Fruit fly (Drosophila melanogaster) whole organism, embryonic: ENCODE results near the gene CG6933.

Source experiments
- Bdp1 ChIP-seq: fragments of 200-800 bp; sonication (Bioruptor generic); optimal IDR thresholded peaks from 3 replicates; lab custom pipeline; 2016; ENCODE audit warnings: missing biosample characterization, missing genetic modification characterization
- CG10654 ChIP-seq: fragments of 200-800 bp; sonication (Bioruptor generic); optimal IDR thresholded peaks from 2 replicates; lab custom pipeline; 2016; ENCODE audit warnings: missing biosample characterization, missing genetic modification characterization
- CG11695 ChIP-seq: fragments of 200-800 bp; sonication (Bioruptor generic); IDR thresholded peaks from 3 replicates; pipeline ENCODE4 v1.3.6; 2022; ENCODE audit warnings: missing biosample characterization, missing genetic modification characterization
- CG12071 ChIP-seq: fragments of 200-800 bp; sonication (Bioruptor generic); optimal IDR thresholded peaks from 3 replicates; lab custom pipeline; 2018; ENCODE audit warnings: missing biosample characterization, mild to moderate bottlenecking, missing genetic modification characterization
- CG12104 ChIP-seq: fragments of 200-800 bp; sonication (Bioruptor generic); optimal IDR thresholded peaks from 3 replicates; lab custom pipeline; 2016; ENCODE audit warnings: missing biosample characterization, missing genetic modification characterization
- CG12391 ChIP-seq: fragments of 200-800 bp; sonication (Bioruptor generic); optimal IDR thresholded peaks from 3 replicates; lab custom pipeline; 2018; ENCODE audit warnings: missing biosample characterization, mild to moderate bottlenecking, missing genetic modification characterization, moderate library complexity
- CG1529 ChIP-seq: fragments of 200-800 bp; sonication (Bioruptor generic); optimal IDR thresholded peaks from 3 replicates; lab custom pipeline; 2018; ENCODE audit warnings: missing biosample characterization, missing genetic modification characterization
- CG16779 ChIP-seq: fragments of 200-800 bp; sonication (Bioruptor generic); IDR thresholded peaks from 2 replicates; pipeline ENCODE4 v1.3.6; 2022; ENCODE audit warnings: missing biosample characterization, missing genetic modification characterization
- CG17568 ChIP-seq: fragments of 200-800 bp; sonication (Bioruptor generic); optimal IDR thresholded peaks from 2 replicates; lab custom pipeline; 2018; ENCODE audit warnings: missing biosample characterization, mild to moderate bottlenecking, missing genetic modification characterization, moderate library complexity
- CG17802 ChIP-seq: fragments of 200-800 bp; sonication (Bioruptor generic); optimal IDR thresholded peaks from 2 replicates; lab custom pipeline; 2018; ENCODE audit warnings: missing biosample characterization, mild to moderate bottlenecking, missing genetic modification characterization, moderate library complexity
- CG17829 ChIP-seq: fragments of 200-800 bp; optimal IDR thresholded peaks from 2 replicates; lab custom pipeline; 2019; ENCODE audit warnings: missing biosample characterization, mild to moderate bottlenecking, missing genetic modification characterization, moderate library complexity
- CG2889 ChIP-seq: fragments of 200-800 bp; sonication (Bioruptor generic); IDR thresholded peaks from 3 replicates; pipeline ENCODE4 v1.3.6; 2022; ENCODE audit warnings: missing biosample characterization, missing genetic modification characterization
- CG32767 ChIP-seq: fragments of 200-800 bp; sonication (Bioruptor generic); IDR thresholded peaks from 2 replicates; pipeline ENCODE4 v1.3.6; 2022; ENCODE audit warnings: missing biosample characterization, missing genetic modification characterization
- CG7963 ChIP-seq: fragments of 200-800 bp; sonication (Bioruptor generic); IDR thresholded peaks from 3 replicates; pipeline ENCODE4 v1.3.6; 2022; ENCODE audit warnings: missing biosample characterization, missing genetic modification characterization; ENCODE audit not compliant: partially characterized antibody
- CG8089 ChIP-seq: fragments of 200-800 bp; sonication (Bioruptor generic); optimal IDR thresholded peaks from 3 replicates; lab custom pipeline; 2016; ENCODE audit warnings: missing biosample characterization, missing genetic modification characterization
- CG9876 ChIP-seq: fragments of 200-800 bp; sonication (Bioruptor generic); optimal IDR thresholded peaks from 2 replicates; lab custom pipeline; 2016; ENCODE audit warnings: missing biosample characterization, missing genetic modification characterization
- CG9932 ChIP-seq: fragments of 200-800 bp; sonication (Bioruptor generic); IDR thresholded peaks from 2 replicates; pipeline ENCODE4 v1.3.6; 2022; ENCODE audit warnings: missing biosample characterization, missing genetic modification characterization
- CHES-1-like ChIP-seq: fragments of 200-800 bp; sonication (Bioruptor generic); optimal IDR thresholded peaks from 2 replicates; lab custom pipeline; 2016; ENCODE audit warnings: missing biosample characterization, missing genetic modification characterization
- D19A ChIP-seq: fragments of 200-800 bp; optimal IDR thresholded peaks from 3 replicates; lab custom pipeline; 2019; ENCODE audit warnings: missing biosample characterization, mild to moderate bottlenecking, missing genetic modification characterization, moderate library complexity
- Dek ChIP-seq: fragments of 200-800 bp; sonication (Bioruptor generic); optimal IDR thresholded peaks from 3 replicates; lab custom pipeline; 2019; ENCODE audit warnings: missing biosample characterization, mild to moderate bottlenecking, missing genetic modification characterization, moderate library complexity
- Drgx ChIP-seq: fragments of 200-800 bp; sonication (Bioruptor generic); IDR thresholded peaks from 2 replicates; pipeline ENCODE4 v1.3.6; 2022; ENCODE audit warnings: missing biosample characterization, missing genetic modification characterization
- GATAe ChIP-seq: fragments of 200-800 bp; sonication (Bioruptor generic); conservative IDR thresholded peaks from 2 replicates; pipeline ENCODE4 v1.3.6; 2022; ENCODE audit warnings: missing biosample characterization, missing genetic modification characterization
- Gug ChIP-seq: fragments of 200-800 bp; sonication (Bioruptor generic); IDR thresholded peaks from 4 replicates; pipeline ENCODE4 v1.3.6; 2022; ENCODE audit warnings: missing biosample characterization, missing genetic modification characterization
- HLH54F ChIP-seq: fragments of 200-800 bp; sonication (Bioruptor generic); optimal IDR thresholded peaks from 3 replicates; lab custom pipeline; 2016; ENCODE audit warnings: missing biosample characterization, missing genetic modification characterization
- Nf-YB ChIP-seq: fragments of 200-800 bp; sonication (Bioruptor generic); optimal IDR thresholded peaks from 3 replicates; lab custom pipeline; 2019; ENCODE audit warnings: missing biosample characterization, mild to moderate bottlenecking, missing genetic modification characterization, moderate library complexity
- Nf-YC ChIP-seq: fragments of 200-800 bp; optimal IDR thresholded peaks from 3 replicates; lab custom pipeline; 2019; ENCODE audit warnings: missing biosample characterization, mild to moderate bottlenecking, missing genetic modification characterization, moderate library complexity
- NfI ChIP-seq: fragments of 200-800 bp; sonication (Bioruptor generic); optimal IDR thresholded peaks from 3 replicates; lab custom pipeline; 2018; ENCODE audit warnings: missing biosample characterization, mild to moderate bottlenecking, missing genetic modification characterization, moderate library complexity
- Opbp ChIP-seq: fragments of 200-800 bp; sonication (Bioruptor generic); IDR thresholded peaks from 3 replicates; pipeline ENCODE4 v1.3.6; 2022; ENCODE audit warnings: missing biosample characterization, missing genetic modification characterization; ENCODE audit not compliant: partially characterized antibody
- Usf ChIP-seq: fragments of 200-800 bp; sonication (Bioruptor generic); optimal IDR thresholded peaks from 2 replicates; lab custom pipeline; 2017; ENCODE audit warnings: missing genotype, missing biosample characterization, missing genetic modification characterization
- bigmax ChIP-seq: fragments of 200-800 bp; sonication (Bioruptor generic); optimal IDR thresholded peaks from 2 replicates; lab custom pipeline; 2018; ENCODE audit warnings: missing biosample characterization, mild to moderate bottlenecking, missing genetic modification characterization
- caup ChIP-seq: fragments of 200-800 bp; sonication (Bioruptor generic); optimal IDR thresholded peaks from 3 replicates; lab custom pipeline; 2017; ENCODE audit warnings: missing biosample characterization, mild to moderate bottlenecking, missing genetic modification characterization, moderate library complexity; ENCODE audit not compliant: severe bottlenecking
- dmrt11E ChIP-seq: fragments of 200-800 bp; sonication (Bioruptor generic); optimal IDR thresholded peaks from 3 replicates; lab custom pipeline; 2018; ENCODE audit warnings: missing biosample characterization, mild to moderate bottlenecking, missing genetic modification characterization, moderate library complexity
- eyg ChIP-seq: fragments of 200-800 bp; sonication (Bioruptor generic); optimal IDR thresholded peaks from 3 replicates; lab custom pipeline; 2016; ENCODE audit warnings: missing biosample characterization, missing genetic modification characterization
- grau ChIP-seq: fragments of 200-800 bp; optimal IDR thresholded peaks from 3 replicates; lab custom pipeline; 2019; ENCODE audit warnings: missing biosample characterization, mild to moderate bottlenecking, missing genetic modification characterization, moderate library complexity
- grn ChIP-seq: fragments of 200-800 bp; sonication (Bioruptor generic); optimal IDR thresholded peaks from 3 replicates; lab custom pipeline; 2017; ENCODE audit warnings: missing biosample characterization, missing genetic modification characterization
- kay ChIP-seq: fragments of 200-800 bp; sonication (Bioruptor generic); optimal IDR thresholded peaks from 2 replicates; lab custom pipeline; 2016; ENCODE audit warnings: missing biosample characterization, missing genetic modification characterization
- lov ChIP-seq, 2 experiments: fragments of 200-800 bp in 1 of 2; fragments of >200 bp in 1 of 2; sonication (Bioruptor generic) in 1 of 2; IDR thresholded peaks in 1 of 2; optimal IDR thresholded peaks in 1 of 2; 2 replicates in 1 of 2; 3 replicates in 1 of 2; pipeline versions ENCODE4 v1.3.6 to Lab custom; 2017 to 2022; ENCODE audit warnings: missing biosample characterization in 1 of 2, missing genetic modification characterization in 1 of 2
- pfk ChIP-seq: fragments of 200-800 bp; sonication (Bioruptor generic); optimal IDR thresholded peaks from 2 replicates; lab custom pipeline; 2018; ENCODE audit warnings: missing biosample characterization, mild to moderate bottlenecking, missing genetic modification characterization, moderate library complexity
- pho ChIP-seq: fragments of 200-800 bp; sonication (Bioruptor generic); optimal IDR thresholded peaks from 2 replicates; lab custom pipeline; 2016; ENCODE audit warnings: missing biosample characterization, missing genetic modification characterization
- repo ChIP-seq: fragments of 200-800 bp; sonication (Bioruptor generic); optimal IDR thresholded peaks from 2 replicates; lab custom pipeline; 2016; ENCODE audit warnings: missing biosample characterization, missing genetic modification characterization
- sd ChIP-seq: fragments of 200-800 bp; sonication (Bioruptor generic); optimal IDR thresholded peaks from 3 replicates; lab custom pipeline; 2018; ENCODE audit warnings: missing biosample characterization, mild to moderate bottlenecking, missing genetic modification characterization, moderate library complexity
- shn ChIP-seq: fragments of 200-800 bp; sonication (Bioruptor generic); optimal IDR thresholded peaks from 3 replicates; lab custom pipeline; 2016; ENCODE audit warnings: missing biosample characterization, missing genetic modification characterization
- sima ChIP-seq: fragments of 200-800 bp; sonication (Bioruptor generic); optimal IDR thresholded peaks from 2 replicates; lab custom pipeline; 2016; ENCODE audit warnings: missing biosample characterization, missing genetic modification characterization
- sqz ChIP-seq: fragments of 200-800 bp; sonication (Bioruptor generic); optimal IDR thresholded peaks from 3 replicates; lab custom pipeline; 2018; ENCODE audit warnings: missing biosample characterization, mild to moderate bottlenecking, missing genetic modification characterization
- sr ChIP-seq: fragments of 200-800 bp; sonication (Bioruptor generic); IDR thresholded peaks from 3 replicates; pipeline ENCODE4 v1.3.6; 2022; ENCODE audit warnings: missing biosample characterization, missing genetic modification characterization
- ttk ChIP-seq: fragments of 200-800 bp; sonication (Bioruptor generic); IDR thresholded peaks from 2 replicates; pipeline ENCODE4 v2.1.2; 2022; ENCODE audit warnings: missing biosample characterization, missing genetic modification characterization
- z ChIP-seq: fragments of 200-800 bp; sonication (Bioruptor generic); IDR thresholded peaks from 3 replicates; pipeline ENCODE4 v1.3.6; 2022; ENCODE audit warnings: missing biosample characterization, missing genetic modification characterization
- zf30C ChIP-seq: fragments of 200-800 bp; sonication (Bioruptor generic); optimal IDR thresholded peaks from 3 replicates; lab custom pipeline; 2018; ENCODE audit warnings: missing biosample characterization, mild to moderate bottlenecking, missing genetic modification characterization
- zfh2 ChIP-seq: fragments of 200-800 bp; sonication (Bioruptor generic); optimal IDR thresholded peaks from 2 replicates; lab custom pipeline; 2016; ENCODE audit warnings: missing biosample characterization, missing genetic modification characterization

Gene CG6933

DNA sequence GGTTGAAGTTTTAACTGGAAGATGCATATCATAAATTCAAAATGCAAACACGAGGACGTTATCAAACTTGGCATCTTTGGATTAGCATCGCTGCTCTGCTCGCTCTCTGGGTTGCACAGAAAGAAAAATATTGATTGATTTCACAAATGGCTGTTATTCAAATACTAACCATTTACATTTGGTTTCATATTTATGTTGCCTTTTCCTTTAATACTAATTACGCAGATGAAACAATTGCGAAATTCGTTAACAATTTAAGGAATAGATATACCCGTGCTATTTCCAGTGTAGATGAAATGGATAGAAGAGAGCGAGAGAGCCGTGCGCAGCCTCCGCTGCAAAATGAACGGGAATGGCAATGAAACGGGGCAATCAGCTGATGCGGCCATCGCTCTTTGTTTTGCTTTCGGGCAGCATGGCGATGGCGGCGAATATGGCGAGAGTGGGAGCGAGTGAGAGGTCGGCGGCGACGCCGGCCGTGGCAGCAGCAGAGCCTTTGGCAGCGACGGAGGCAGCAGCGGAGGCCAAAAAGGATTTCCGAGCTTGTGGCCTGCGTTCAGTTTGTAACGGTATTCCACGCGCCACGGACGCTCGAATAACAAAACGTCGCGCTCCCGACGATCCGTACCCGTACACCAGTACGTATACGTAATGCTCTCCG is 27.4 kb upstream of the CG6933 start, which contains the start of gene rdgC (continued):
- TF ChIP-seq pfk (GFP tag; lab: Kevin White, UChicago), result no peak
- peak; percentile 90 for TF ChIP-seq shn (GFP tag; lab: Kevin White, UChicago)
- TF ChIP-seq CG1529 (GFP tag; lab: Kevin White, UChicago), result peak; percentile 85
- TF ChIP-seq Nf-YB (GFP tag; lab: Kevin White, UChicago), result peak; percentile 80
- TF ChIP-seq zf30C (GFP tag; lab: Kevin White, UChicago), result peak; percentile 70
- TF ChIP-seq CG8089 (GFP tag; lab: Kevin White, UChicago), result peak; percentile 94
- TF ChIP-seq Gug (GFP tag; lab: Robert Waterston, UW), result peak; percentile 91
- peak; percentile 84 for TF ChIP-seq GATAe (GFP tag; lab: Robert Waterston, UW)
- TF ChIP-seq sd (tag; lab: Kevin White, UChicago), result peak; percentile 80
- TF ChIP-seq CG32767, result peak; percentile 95
- peak; percentile 95 for TF ChIP-seq CG17829 (tag; lab: Kevin White, UChicago)
- peak; percentile 93 for TF ChIP-seq D19A (tag; lab: Kevin White, UChicago)
- TF ChIP-seq pho (GFP tag; lab: Kevin White, UChicago), result peak; percentile 94
- TF ChIP-seq grn (GFP tag; lab: Kevin White, UChicago), result peak; percentile 89
- peak; percentile 92 for TF ChIP-seq CG9876
- no peak for TF ChIP-seq CG7963 (GFP tag; lab: Robert Waterston, UW)
- TF ChIP-seq CG17802 (tag; lab: Kevin White, UChicago), result peak; percentile 85
- peak; percentile 94 for TF ChIP-seq CG17568 (GFP tag; lab: Kevin White, UChicago)
- peak; percentile 76 for TF ChIP-seq z (GFP tag; lab: Robert Waterston, UW)
- no peak for TF ChIP-seq Opbp (GFP tag; lab: Robert Waterston, UW)
- peak; percentile 97 for TF ChIP-seq ttk (GFP tag; lab: Robert Waterston, UW)
- peak; percentile 90 for TF ChIP-seq CG2889 (GFP tag; lab: Robert Waterston, UW)
- peak; percentile 96 for TF ChIP-seq NfI
- TF ChIP-seq CG12391 (tag; lab: Kevin White, UChicago), result peak; percentile 96
- peak; percentile 89 for TF ChIP-seq CG9932 (GFP tag; lab: Robert Waterston, UW)
- peak; percentile 94 for TF ChIP-seq grau (tag; lab: Kevin White, UChicago)
- TF ChIP-seq Dek (tag; lab: Kevin White, UChicago), result peak; percentile 94
- TF ChIP-seq CHES-1-like (GFP tag; lab: Kevin White, UChicago), result peak; percentile 94
- TF ChIP-seq caup (GFP tag; lab: Kevin White, UChicago), result peak; percentile 96
- TF ChIP-seq lov (optimal IDR thresholded peaks at IDR 0.05; lab: Kevin White, UChicago), result no peak
- TF ChIP-seq lov (GFP tag; IDR thresholded peaks at IDR 0.05; lab: Robert Waterston, UW), result peak; percentile 91
- TF ChIP-seq CG12071 (GFP tag; lab: Kevin White, UChicago), result peak; percentile 98
- TF ChIP-seq HLH54F (GFP tag; lab: Kevin White, UChicago), result peak; percentile 94
- TF ChIP-seq eyg (GFP tag; lab: Kevin White, UChicago), result peak; percentile 95
- peak; percentile 94 for TF ChIP-seq CG10654 (GFP tag; lab: Kevin White, UChicago)
- peak; percentile 86 for TF ChIP-seq Bdp1 (GFP tag; lab: Kevin White, UChicago)
- TF ChIP-seq sr (GFP tag; lab: Robert Waterston, UW), result peak; percentile 94
- peak; percentile 91 for TF ChIP-seq kay (GFP tag; lab: Kevin White, UChicago)
- peak; percentile 36 for TF ChIP-seq dmrt11E (tag; lab: Kevin White, UChicago)
- peak; percentile 82 for TF ChIP-seq sqz (GFP tag; lab: Kevin White, UChicago)
- TF ChIP-seq zfh2 (GFP tag; lab: Kevin White, UChicago), result peak; percentile 93
- peak; percentile 90 for TF ChIP-seq CG12104 (GFP tag; lab: Kevin White, UChicago)
- peak; percentile 89 for TF ChIP-seq CG16779 (GFP tag; lab: Robert Waterston, UW)
- TF ChIP-seq Drgx (GFP tag; lab: Robert Waterston, UW), result peak; percentile 94
- TF ChIP-seq Usf (GFP tag; lab: Kevin White, UChicago), result peak; percentile 68
- peak; percentile 96 for TF ChIP-seq CG11695 (GFP tag; lab: Robert Waterston, UW)
- TF ChIP-seq Nf-YC (tag; lab: Kevin White, UChicago), result peak; percentile 68
- peak; percentile 72 for TF ChIP-seq sima (GFP tag; lab: Kevin White, UChicago)
- peak; percentile 71 for TF ChIP-seq bigmax
- TF ChIP-seq repo (GFP tag; lab: Kevin White, UChicago), result peak; percentile 95
